Fruit fly (Drosophila melanogaster): ENCODE results near the gene Sirt4.

Sirt4 gene

DNA sequence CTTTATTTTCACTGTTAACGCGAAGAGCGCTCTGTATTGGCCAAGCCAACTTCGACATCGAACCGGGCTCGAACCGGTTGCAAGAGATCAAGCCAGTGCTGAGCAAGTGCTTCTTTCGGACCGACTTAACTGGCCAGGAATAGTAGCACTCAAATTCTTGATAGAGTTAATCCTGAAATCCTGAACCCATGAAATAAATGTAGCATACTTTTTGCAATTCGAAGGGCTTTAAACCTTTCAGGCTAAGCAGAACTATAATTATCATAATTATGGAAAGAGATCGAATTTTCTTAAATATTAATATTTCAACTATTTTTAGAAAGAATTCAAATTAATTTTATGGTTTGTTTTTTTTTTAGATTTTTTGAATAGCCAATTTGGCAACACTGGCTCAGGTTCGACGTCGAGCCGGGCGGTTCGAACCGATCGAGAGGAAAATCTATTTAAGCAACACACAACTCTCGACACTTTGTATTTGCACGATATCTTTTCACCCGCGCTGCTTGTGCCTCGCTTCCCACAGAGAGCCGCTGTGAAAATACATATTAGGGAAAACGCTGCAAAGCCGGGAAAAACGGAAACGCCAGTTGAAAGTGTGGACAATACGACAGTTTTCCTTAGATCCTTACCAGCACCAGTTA lies 32.5 kb upstream of the Sirt4 start, which contains the start of gene AdamTS-B:
Gene AdamTS-B (plus strand): TSS at position 471 of the 641 bp plus-strand sequence.
- TF ChIP-seq cic (GFP tag; optimal IDR thresholded peaks at IDR 0.05) (no peak), toe (GFP tag; optimal IDR thresholded peaks at IDR 0.05) (no peak), CG33017 (tag; optimal IDR thresholded peaks at IDR 0.05) (peak; percentile 18), pad (GFP tag; optimal IDR thresholded peaks at IDR 0.05) (no peak), cnc (optimal IDR thresholded peaks at IDR 0.05) (no peak), kay (GFP tag; ENCODE audit: borderline replicate concordance) (no peak), CG1620 (GFP tag; optimal IDR thresholded peaks at IDR 0.05) (peak; percentile 19), tj (GFP tag; optimal IDR thresholded peaks at IDR 0.05) (peak; percentile 7), Hr96 (GFP tag; optimal IDR thresholded peaks at IDR 0.05) (peak; percentile 6), CG12768 (GFP tag; optimal IDR thresholded peaks at IDR 0.05) (no peak), Crg-1 (GFP tag; optimal IDR thresholded peaks at IDR 0.05) (no peak), ovo (GFP tag; optimal IDR thresholded peaks at IDR 0.05) (no peak), CG7045 (GFP tag; optimal IDR thresholded peaks at IDR 0.05) (peak; percentile 18), CG14711 (tag; optimal IDR thresholded peaks at IDR 0.05) (peak; percentile 26), Mnt (GFP tag; optimal IDR thresholded peaks at IDR 0.05) (no peak), bab1 (GFP tag; optimal IDR thresholded peaks at IDR 0.05) (no peak), CG7101 (tag; optimal IDR thresholded peaks at IDR 0.05) (peak; percentile 39), Clk (GFP tag; optimal IDR thresholded peaks at IDR 0.05) (no peak), CG5204 (GFP tag; optimal IDR thresholded peaks at IDR 0.05) (no peak), CG11617 (GFP tag; optimal IDR thresholded peaks at IDR 0.05) (peak; percentile 50)

dm6 chrX:5696436-5697022 lies 30.8 kb upstream of the Sirt4 start:
- TF ChIP-seq toe (GFP tag; optimal IDR thresholded peaks at IDR 0.05) = peak; percentile 74
- TF ChIP-seq kay (GFP tag; ENCODE audit: borderline replicate concordance) = no peak
- TF ChIP-seq Clk (GFP tag; optimal IDR thresholded peaks at IDR 0.05) = peak; percentile 36
- TF ChIP-seq CG5204 (GFP tag; optimal IDR thresholded peaks at IDR 0.05) = peak; percentile 69
- TF ChIP-seq tj (GFP tag; optimal IDR thresholded peaks at IDR 0.05) = peak; percentile 51
- peak; percentile 56 for TF ChIP-seq Crg-1 (GFP tag; optimal IDR thresholded peaks at IDR 0.05)
- peak; percentile 59 for TF ChIP-seq CG11617 (GFP tag; optimal IDR thresholded peaks at IDR 0.05)
- TF ChIP-seq CG14711 (tag; optimal IDR thresholded peaks at IDR 0.05) = peak; percentile 64
- peak; percentile 55 for TF ChIP-seq CG7045 (GFP tag; optimal IDR thresholded peaks at IDR 0.05)
- no peak for TF ChIP-seq bab1 (GFP tag; optimal IDR thresholded peaks at IDR 0.05)
- no peak for TF ChIP-seq ovo (GFP tag; optimal IDR thresholded peaks at IDR 0.05)
- TF ChIP-seq CG1620 (GFP tag; optimal IDR thresholded peaks at IDR 0.05) = peak; percentile 48
- peak; percentile 26 for TF ChIP-seq Mnt (GFP tag; optimal IDR thresholded peaks at IDR 0.05)
- TF ChIP-seq pad (GFP tag; optimal IDR thresholded peaks at IDR 0.05) = peak; percentile 15
- TF ChIP-seq cic (GFP tag; optimal IDR thresholded peaks at IDR 0.05) = peak; percentile 29
- peak; percentile 58 for TF ChIP-seq CG33017 (tag; optimal IDR thresholded peaks at IDR 0.05)
- TF ChIP-seq CG12768 (GFP tag; optimal IDR thresholded peaks at IDR 0.05) = peak; percentile 59
- peak; percentile 81 for TF ChIP-seq Hr96 (GFP tag; optimal IDR thresholded peaks at IDR 0.05)
- peak; percentile 70 for TF ChIP-seq CG7101 (tag; optimal IDR thresholded peaks at IDR 0.05)
- no peak for TF ChIP-seq cnc (optimal IDR thresholded peaks at IDR 0.05)

dm6 chrX:5695958-5696357 lies 30.2 kb upstream of the Sirt4 start:
- TF ChIP-seq CG12768 (GFP tag; optimal IDR thresholded peaks at IDR 0.05) = no peak
- TF ChIP-seq CG5204 (GFP tag; optimal IDR thresholded peaks at IDR 0.05) = no peak
- TF ChIP-seq CG14711 (tag; optimal IDR thresholded peaks at IDR 0.05) = no peak
- TF ChIP-seq CG7045 (GFP tag; optimal IDR thresholded peaks at IDR 0.05) = no peak
- TF ChIP-seq Mnt (GFP tag; optimal IDR thresholded peaks at IDR 0.05) = no peak
- no peak for TF ChIP-seq Crg-1 (GFP tag; optimal IDR thresholded peaks at IDR 0.05)
- no peak for TF ChIP-seq cic (GFP tag; optimal IDR thresholded peaks at IDR 0.05)
- no peak for TF ChIP-seq cnc (optimal IDR thresholded peaks at IDR 0.05)
- TF ChIP-seq ovo (GFP tag; optimal IDR thresholded peaks at IDR 0.05) = no peak
- no peak for TF ChIP-seq bab1 (GFP tag; optimal IDR thresholded peaks at IDR 0.05)
- TF ChIP-seq Clk (GFP tag; optimal IDR thresholded peaks at IDR 0.05) = no peak
- no peak for TF ChIP-seq CG11617 (GFP tag; optimal IDR thresholded peaks at IDR 0.05)
- no peak for TF ChIP-seq kay (GFP tag; ENCODE audit: borderline replicate concordance)

DNA sequence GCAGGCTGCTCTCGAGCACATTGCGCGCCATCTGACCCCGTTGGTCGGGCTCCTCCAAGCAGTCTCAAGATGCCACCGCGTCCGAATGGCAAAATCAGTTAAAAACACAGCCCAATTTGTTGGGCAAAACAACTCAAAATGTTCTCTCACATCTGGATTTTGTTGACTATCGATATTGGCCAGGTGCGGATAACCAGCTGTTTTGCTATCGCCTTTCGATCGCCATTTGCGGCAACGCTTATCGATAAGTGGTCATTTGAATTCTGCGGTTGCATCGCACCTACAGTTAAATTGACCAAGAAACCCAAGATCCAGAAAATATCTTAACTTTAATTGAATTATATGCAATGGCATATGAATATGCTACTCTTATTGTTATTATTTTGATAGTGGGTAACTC lies 29.3 kb upstream of the Sirt4 start, which contains the start of gene CG3149:
Gene CG3149 (minus strand): TSS at position 171 of the 400 bp plus-strand sequence.
- TF ChIP-seq bab1 (GFP tag; optimal IDR thresholded peaks at IDR 0.05) (peak; percentile 32), Crg-1 (GFP tag; optimal IDR thresholded peaks at IDR 0.05) (no peak), kay (GFP tag; ENCODE audit: borderline replicate concordance) (no peak), CG7101 (tag; optimal IDR thresholded peaks at IDR 0.05) (no peak), Mnt (GFP tag; optimal IDR thresholded peaks at IDR 0.05) (no peak), Clk (GFP tag; optimal IDR thresholded peaks at IDR 0.05) (no peak), ovo (GFP tag; optimal IDR thresholded peaks at IDR 0.05) (no peak)

- TF ChIP-seq CG5204 (GFP tag; optimal IDR thresholded peaks at IDR 0.05) = no peak
- TF ChIP-seq CG11617 (GFP tag; optimal IDR thresholded peaks at IDR 0.05) = no peak
- peak; percentile 22 for TF ChIP-seq bab1 (GFP tag; optimal IDR thresholded peaks at IDR 0.05)
- TF ChIP-seq Mnt (GFP tag; optimal IDR thresholded peaks at IDR 0.05) = peak; percentile 13
Measured at dm6 chrX:5690651-5691379, 25.1 kb upstream of the Sirt4 start.

dm6 chrX:5690216-5690523 lies 24.4 kb upstream of the Sirt4 start:
- TF ChIP-seq CG5204 (GFP tag; optimal IDR thresholded peaks at IDR 0.05) (no peak), Hr96 (GFP tag; optimal IDR thresholded peaks at IDR 0.05) (no peak), CG14711 (tag; optimal IDR thresholded peaks at IDR 0.05) (no peak), CG7045 (GFP tag; optimal IDR thresholded peaks at IDR 0.05) (no peak), kay (GFP tag; ENCODE audit: borderline replicate concordance) (no peak), cic (GFP tag; optimal IDR thresholded peaks at IDR 0.05) (no peak), tj (GFP tag; optimal IDR thresholded peaks at IDR 0.05) (no peak)

Measured in whole organism, adult.